Worm (Caenorhabditis elegans) whole organism, late embryonic: ENCODE measurements around the gene unc-58.

ENCODE experiments used
- ceh-48 ChIP-seq: sonication (generic microtip); optimal IDR thresholded peaks from 2 replicates; lab custom pipeline; 2016; ENCODE audit warnings: missing genetic modification characterization, inconsistent platforms, missing compliant biosample characterization
- elt-4 ChIP-seq: sonication (generic microtip); optimal IDR thresholded peaks from 2 replicates; lab custom pipeline; 2016; ENCODE audit warnings: missing genetic modification characterization, missing compliant biosample characterization

- no peak for TF ChIP-seq elt-4 (tag; lab: Kevin White, UChicago)
- TF ChIP-seq ceh-48 (tag; lab: Kevin White, UChicago): no peak
Observed at ce11 chrX:10130159-10130558, 2.8 kb downstream of the unc-58 start.
